Fruit fly (Drosophila melanogaster) whole organism, embryonic: ENCODE measurements around the gene Atf3.

Experiments
- CG10267 ChIP-seq: fragments of 200-800 bp; sonication (Bioruptor generic); optimal IDR thresholded peaks from 2 replicates; lab custom pipeline; 2018; ENCODE audit warnings: missing biosample characterization, mild to moderate bottlenecking, missing genetic modification characterization, moderate library complexity
- CG13424 ChIP-seq: fragments of 200-800 bp; sonication (Bioruptor generic); optimal IDR thresholded peaks from 2 replicates; lab custom pipeline; 2019; ENCODE audit warnings: missing biosample characterization, mild to moderate bottlenecking, missing genetic modification characterization, moderate library complexity
- CG13624 ChIP-seq: fragments of 200-800 bp; sonication (Bioruptor generic); optimal IDR thresholded peaks from 2 replicates; lab custom pipeline; 2016; ENCODE audit warnings: missing biosample characterization, missing genetic modification characterization
- CG13894 ChIP-seq: fragments of 200-800 bp; sonication (Bioruptor generic); optimal IDR thresholded peaks from 3 replicates; lab custom pipeline; 2018; ENCODE audit warnings: missing biosample characterization, mild to moderate bottlenecking, missing genetic modification characterization, moderate library complexity
- CG14860 ChIP-seq: fragments of 200-800 bp; sonication (Bioruptor generic); IDR thresholded peaks from 3 replicates; pipeline ENCODE4 v1.3.6; 2022; ENCODE audit warnings: missing biosample characterization, missing genetic modification characterization; ENCODE audit not compliant: partially characterized antibody
- CG16813 ChIP-seq: fragments of 200-800 bp; sonication (Bioruptor generic); IDR thresholded peaks from 3 replicates; pipeline ENCODE4 v1.3.6; 2022; ENCODE audit warnings: missing biosample characterization, missing genetic modification characterization; ENCODE audit not compliant: partially characterized antibody
- CG17359 ChIP-seq: fragments of 200-800 bp; sonication (Bioruptor generic); optimal IDR thresholded peaks from 3 replicates; lab custom pipeline; 2018; ENCODE audit warnings: missing biosample characterization, mild to moderate bottlenecking, missing genetic modification characterization, moderate library complexity
- CG17385 ChIP-seq: fragments of 200-800 bp; sonication (Bioruptor generic); optimal IDR thresholded peaks from 3 replicates; lab custom pipeline; 2018; ENCODE audit warnings: missing biosample characterization, mild to moderate bottlenecking, missing genetic modification characterization
- CG18262 ChIP-seq: fragments of 200-800 bp; optimal IDR thresholded peaks from 3 replicates; lab custom pipeline; 2019; ENCODE audit warnings: missing biosample characterization, mild to moderate bottlenecking, missing genetic modification characterization, moderate library complexity
- CG2116 ChIP-seq: fragments of 200-800 bp; sonication (Bioruptor generic); optimal IDR thresholded peaks from 3 replicates; lab custom pipeline; 2018; ENCODE audit warnings: missing biosample characterization, mild to moderate bottlenecking, missing genetic modification characterization
- CG2120 ChIP-seq: fragments of 200-800 bp; sonication (Bioruptor generic); optimal IDR thresholded peaks from 3 replicates; lab custom pipeline; 2016; ENCODE audit warnings: missing biosample characterization, missing genetic modification characterization
- CG34224 ChIP-seq: fragments of 200-800 bp; sonication (Bioruptor generic); IDR thresholded peaks from 3 replicates; pipeline ENCODE4 v1.3.6; 2022; ENCODE audit warnings: missing biosample characterization, missing genetic modification characterization; ENCODE audit not compliant: partially characterized antibody
- CG34422 ChIP-seq: fragments of 200-800 bp; sonication (Bioruptor generic); IDR thresholded peaks from 3 replicates; pipeline ENCODE4 v1.3.6; 2022; ENCODE audit warnings: missing biosample characterization, missing genetic modification characterization
- CG4360 ChIP-seq: fragments of 200-800 bp; sonication (Bioruptor generic); IDR thresholded peaks from 2 replicates; pipeline ENCODE4 v1.3.6; 2022; ENCODE audit warnings: missing biosample characterization, missing genetic modification characterization
- CG6791 ChIP-seq: fragments of 200-800 bp; sonication (Bioruptor generic); IDR thresholded peaks from 3 replicates; pipeline ENCODE4 v1.3.6; 2022; ENCODE audit warnings: missing biosample characterization, missing genetic modification characterization; ENCODE audit not compliant: partially characterized antibody
- CG7745 ChIP-seq: fragments of 200-800 bp; sonication (Bioruptor generic); optimal IDR thresholded peaks from 2 replicates; lab custom pipeline; 2018; ENCODE audit warnings: missing biosample characterization, mild to moderate bottlenecking, missing genetic modification characterization, moderate library complexity
- Dll ChIP-seq: fragments of 200-800 bp; sonication (Bioruptor generic); IDR thresholded peaks from 4 replicates; pipeline ENCODE4 v1.3.6; 2022; ENCODE audit warnings: missing biosample characterization, missing genetic modification characterization; ENCODE audit not compliant: partially characterized antibody
- Dp ChIP-seq: fragments of 200-800 bp; sonication (Bioruptor generic); optimal IDR thresholded peaks from 2 replicates; lab custom pipeline; 2018; ENCODE audit warnings: missing biosample characterization, mild to moderate bottlenecking, missing genetic modification characterization, moderate library complexity
- Dref ChIP-seq: fragments of 200-800 bp; sonication (Bioruptor generic); IDR thresholded peaks from 2 replicates; pipeline ENCODE4 v1.3.6; 2022; ENCODE audit warnings: missing biosample characterization, missing genetic modification characterization
- Elba2 ChIP-seq: fragments of 200-800 bp; sonication (Bioruptor generic); optimal IDR thresholded peaks from 3 replicates; lab custom pipeline; 2016; ENCODE audit warnings: missing biosample characterization, missing genetic modification characterization
- HLH4C ChIP-seq: fragments of 200-800 bp; sonication (Bioruptor generic); IDR thresholded peaks from 3 replicates; pipeline ENCODE4 v1.3.6; 2022; ENCODE audit warnings: missing biosample characterization, missing genetic modification characterization; ENCODE audit not compliant: partially characterized antibody
- Hmr ChIP-seq: fragments of 200-800 bp; sonication (Bioruptor generic); optimal IDR thresholded peaks from 3 replicates; lab custom pipeline; 2017; ENCODE audit warnings: mild to moderate bottlenecking, missing biosample characterization, missing genetic modification reagents, missing genetic modification characterization
- Hr51 ChIP-seq, 2 experiments: fragments of 200-800 bp; sonication (Bioruptor generic); optimal IDR thresholded peaks; 2 replicates in 1 of 2; 3 replicates in 1 of 2; lab custom pipeline; 2016 to 2018; ENCODE audit warnings: missing biosample characterization in 2 of 2, missing genetic modification characterization in 2 of 2, mild to moderate bottlenecking in 1 of 2, moderate library complexity in 1 of 2
- Max ChIP-seq: fragments of 200-800 bp; sonication (Bioruptor generic); optimal IDR thresholded peaks from 2 replicates; lab custom pipeline; 2016; ENCODE audit warnings: missing biosample characterization, mild to moderate bottlenecking, missing genetic modification characterization
- NC2β ChIP-seq: fragments of 200-800 bp; sonication (Bioruptor generic); optimal IDR thresholded peaks from 2 replicates; lab custom pipeline; 2016; ENCODE audit warnings: missing biosample characterization, missing genetic modification characterization
- Opbp ChIP-seq: fragments of 200-800 bp; sonication (Bioruptor generic); IDR thresholded peaks from 3 replicates; pipeline ENCODE4 v1.3.6; 2022; ENCODE audit warnings: missing biosample characterization, missing genetic modification characterization; ENCODE audit not compliant: partially characterized antibody
- Poxn ChIP-seq: fragments of 200-800 bp; sonication (Bioruptor generic); IDR thresholded peaks from 2 replicates; pipeline ENCODE4 v1.3.6; 2022; ENCODE audit warnings: missing biosample characterization, missing genetic modification characterization
- Sry-δ ChIP-seq: fragments of 200-800 bp; sonication (Bioruptor generic); optimal IDR thresholded peaks from 2 replicates; lab custom pipeline; 2016; ENCODE audit warnings: missing biosample characterization, missing genetic modification characterization
- amos ChIP-seq: fragments of 200-800 bp; sonication (Bioruptor generic); IDR thresholded peaks from 2 replicates; pipeline ENCODE4 v1.3.6; 2022; ENCODE audit warnings: missing biosample characterization, missing genetic modification characterization; ENCODE audit not compliant: partially characterized antibody
- aop ChIP-seq: fragments of 200-800 bp; sonication (Bioruptor generic); IDR thresholded peaks from 2 replicates; pipeline ENCODE4 v1.3.6; 2022; ENCODE audit warnings: missing biosample characterization, missing genetic modification characterization
- bbx ChIP-seq: fragments of 200-800 bp; sonication (Bioruptor generic); IDR thresholded peaks from 2 replicates; pipeline ENCODE4 v1.3.6; 2022; ENCODE audit warnings: missing biosample characterization, missing genetic modification characterization; ENCODE audit not compliant: partially characterized antibody
- dpn ChIP-seq, 2 experiments: fragments of 200-800 bp; sonication (Bioruptor generic); optimal IDR thresholded peaks; 3 replicates each; lab custom pipeline; 2016; ENCODE audit warnings: missing biosample characterization in 2 of 2, missing genetic modification characterization in 2 of 2
- fu2 ChIP-seq: fragments of 200-800 bp; sonication (Bioruptor generic); optimal IDR thresholded peaks from 2 replicates; lab custom pipeline; 2016; ENCODE audit warnings: missing biosample characterization, missing genetic modification characterization
- her ChIP-seq: fragments of 200-800 bp; sonication (Bioruptor generic); optimal IDR thresholded peaks from 2 replicates; lab custom pipeline; 2016; ENCODE audit warnings: missing biosample characterization, missing genetic modification characterization
- hkb ChIP-seq, 2 experiments: fragments of 200-800 bp in 1 of 2; fragments of >200 bp in 1 of 2; sonication (Bioruptor generic) in 1 of 2; IDR thresholded peaks in 1 of 2; optimal IDR thresholded peaks in 1 of 2; 2 replicates each; pipeline versions ENCODE4 v1.3.6 to Lab custom; 2017 to 2022; ENCODE audit warnings: missing biosample characterization in 1 of 2, missing genetic modification characterization in 1 of 2
- lola ChIP-seq, 3 experiments: fragments of >200 bp in 2 of 3; fragments of 200-800 bp in 1 of 3; sonication (Bioruptor generic) in 1 of 3; optimal IDR thresholded peaks; 2 replicates each; lab custom pipeline; 2017 to 2019; ENCODE audit warnings: missing biosample characterization in 3 of 3, missing genetic modification characterization in 3 of 3, mild to moderate bottlenecking in 1 of 3, moderate library complexity in 1 of 3
- nerfin-2 ChIP-seq: fragments of 200-800 bp; sonication (Bioruptor generic); IDR thresholded peaks from 2 replicates; pipeline ENCODE4 v1.3.6; 2022; ENCODE audit warnings: missing biosample characterization, missing genetic modification characterization; ENCODE audit not compliant: partially characterized antibody
- nmo ChIP-seq: fragments of 200-800 bp; sonication (Bioruptor generic); optimal IDR thresholded peaks from 2 replicates; lab custom pipeline; 2018; ENCODE audit warnings: missing biosample characterization, mild to moderate bottlenecking, missing genetic modification characterization, moderate library complexity
- odd ChIP-seq: fragments of 200-800 bp; sonication (Bioruptor generic); optimal IDR thresholded peaks from 2 replicates; lab custom pipeline; 2017; ENCODE audit warnings: missing biosample characterization, mild to moderate bottlenecking, missing genetic modification characterization
- phol ChIP-seq: fragments of 200-800 bp; sonication (Bioruptor generic); optimal IDR thresholded peaks from 3 replicates; lab custom pipeline; 2018; ENCODE audit warnings: missing biosample characterization, mild to moderate bottlenecking, missing genetic modification characterization, moderate library complexity
- sd ChIP-seq: fragments of 200-800 bp; sonication (Bioruptor generic); optimal IDR thresholded peaks from 3 replicates; lab custom pipeline; 2018; ENCODE audit warnings: missing biosample characterization, mild to moderate bottlenecking, missing genetic modification characterization, moderate library complexity
- sens ChIP-seq: fragments of 200-800 bp; sonication (Bioruptor generic); peaks from one replicate; lab custom pipeline; 2016; ENCODE audit warnings: missing biosample characterization, missing genetic modification characterization
- seq ChIP-seq: fragments of 200-800 bp; sonication (Bioruptor generic); IDR thresholded peaks from 2 replicates; pipeline ENCODE4 v1.3.6; 2022; ENCODE audit warnings: missing biosample characterization, missing genetic modification characterization
- sr ChIP-seq: fragments of 200-800 bp; sonication (Bioruptor generic); IDR thresholded peaks from 3 replicates; pipeline ENCODE4 v1.3.6; 2022; ENCODE audit warnings: missing biosample characterization, missing genetic modification characterization
- stwl ChIP-seq: fragments of 200-800 bp; sonication (Bioruptor generic); optimal IDR thresholded peaks from 3 replicates; lab custom pipeline; 2018; ENCODE audit warnings: missing biosample characterization, mild to moderate bottlenecking, missing genetic modification characterization, moderate library complexity
- tll ChIP-seq, 2 experiments: fragments of 200-800 bp in 1 of 2; fragments of >200 bp in 1 of 2; sonication (Bioruptor generic) in 1 of 2; optimal IDR thresholded peaks; 2 replicates each; lab custom pipeline; 2017 to 2019; ENCODE audit warnings: missing biosample characterization in 2 of 2, missing genetic modification characterization in 2 of 2, mild to moderate bottlenecking in 1 of 2, moderate library complexity in 1 of 2
- unc-4 ChIP-seq: fragments of 200-800 bp; sonication (Bioruptor generic); IDR thresholded peaks from 2 replicates; pipeline ENCODE4 v1.3.6; 2022; ENCODE audit warnings: missing biosample characterization, missing genetic modification characterization; ENCODE audit not compliant: partially characterized antibody
- zfh2 ChIP-seq: fragments of 200-800 bp; sonication (Bioruptor generic); optimal IDR thresholded peaks from 2 replicates; lab custom pipeline; 2016; ENCODE audit warnings: missing biosample characterization, missing genetic modification characterization

Atf3 gene

DNA sequence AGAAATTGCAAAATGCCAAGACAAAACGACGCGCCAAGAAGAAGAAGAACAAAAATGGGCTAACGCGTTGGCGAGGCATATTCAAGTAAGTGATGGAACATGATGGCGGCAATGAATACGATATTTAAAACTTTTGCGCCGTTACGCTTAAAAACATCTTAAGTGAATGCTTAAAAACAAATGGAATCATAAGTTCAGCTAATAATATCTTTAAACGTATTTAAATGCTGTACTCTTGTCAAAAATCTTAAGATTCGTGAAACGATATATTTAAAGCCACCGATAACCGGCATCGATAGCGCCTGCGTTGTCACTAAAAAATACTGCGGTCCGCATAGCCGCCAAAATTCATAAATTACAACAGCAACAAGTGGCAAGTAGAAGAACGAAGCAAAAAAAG is 35.3 kb downstream of the Atf3 start, which contains the start of gene CG11403 (continued):
- TF ChIP-seq CG6791 (GFP tag; lab: Robert Waterston, UW) (peak; percentile 69; the same call in 1 of the 3 replicates), Elba2 (GFP tag; lab: Kevin White, UChicago) (no peak), nmo (peak; percentile 55), CG13894 (peak; percentile 12), odd (no peak), aop (GFP tag; lab: Robert Waterston, UW) (no peak), her (GFP tag; lab: Kevin White, UChicago) (peak; percentile 25), HLH4C (GFP tag; lab: Robert Waterston, UW) (peak; percentile 77), zfh2 (GFP tag; lab: Kevin White, UChicago) (no peak), CG13424 (tag; lab: Kevin White, UChicago) (peak; percentile 3), lola (GFP tag; optimal IDR thresholded peaks at IDR 0.05; lab: Kevin White, UChicago) (peak in 1 of 3 experiments; percentile 13), Dp (GFP tag; lab: Kevin White, UChicago) (peak; percentile 94), fu2 (peak; percentile 19), bbx (peak; percentile 55), nerfin-2 (GFP tag; lab: Robert Waterston, UW) (peak; percentile 44; the same call in 1 of the 2 replicates), amos (GFP tag; lab: Robert Waterston, UW) (peak; percentile 73), Hr51 (GFP tag; optimal IDR thresholded peaks at IDR 0.05; lab: Kevin White, UChicago) (peak in 1 of 2 experiments; percentile 37), Sry-δ (GFP tag; lab: Kevin White, UChicago) (peak; percentile 95), NC2β (GFP tag; lab: Kevin White, UChicago) (peak; percentile 5), CG7745 (tag; lab: Kevin White, UChicago) (no peak), CG2120 (GFP tag; lab: Kevin White, UChicago) (peak; percentile 22), CG2116 (peak; percentile 86), phol (peak; percentile 83), Hmr (GFP tag; lab: Kevin White, UChicago) (peak; percentile 7), sd (peak; percentile 0), stwl (peak; percentile 45), tll (GFP tag; optimal IDR thresholded peaks at IDR 0.05; lab: Kevin White, UChicago) (peak in 1 of 2 experiments; percentile 18), Max (GFP tag; lab: Kevin White, UChicago) (peak; percentile 51), CG17359 (tag; lab: Kevin White, UChicago) (no peak), Dref (GFP tag; lab: Robert Waterston, UW) (peak; percentile 61), seq (GFP tag; lab: Robert Waterston, UW) (no peak), CG34224 (GFP tag; lab: Robert Waterston, UW) (peak; percentile 74), dpn (GFP tag; optimal IDR thresholded peaks at IDR 0.05; lab: Kevin White, UChicago) (peak in 1 of 2 experiments; percentile 2), CG14860 (GFP tag; lab: Robert Waterston, UW) (peak; percentile 75), hkb (optimal IDR thresholded peaks at IDR 0.05; lab: Kevin White, UChicago) (peak; percentile 74), hkb (GFP tag; IDR thresholded peaks at IDR 0.05; lab: Robert Waterston, UW) (no peak), unc-4 (GFP tag; lab: Robert Waterston, UW) (peak; percentile 90), CG4360 (GFP tag; lab: Robert Waterston, UW) (no peak), CG13624 (GFP tag; lab: Kevin White, UChicago) (peak; percentile 43), Opbp (GFP tag; lab: Robert Waterston, UW) (peak; percentile 73; the same call in 1 of the 3 replicates), CG10267 (tag; lab: Kevin White, UChicago) (peak; percentile 20), Dll (GFP tag; lab: Robert Waterston, UW) (peak; percentile 93), Poxn (no peak), CG17385 (GFP tag; lab: Kevin White, UChicago) (peak; percentile 95), sr (no peak), CG34422 (GFP tag; lab: Robert Waterston, UW) (no peak), sens (GFP tag; lab: Kevin White, UChicago) (peak; percentile 87), CG18262 (peak; percentile 13), CG16813 (GFP tag; lab: Robert Waterston, UW) (peak; percentile 88)
